Fruit fly (Drosophila melanogaster): Measurements from ENCODE around the gene CG15546.

Gene CG15546

DNA sequence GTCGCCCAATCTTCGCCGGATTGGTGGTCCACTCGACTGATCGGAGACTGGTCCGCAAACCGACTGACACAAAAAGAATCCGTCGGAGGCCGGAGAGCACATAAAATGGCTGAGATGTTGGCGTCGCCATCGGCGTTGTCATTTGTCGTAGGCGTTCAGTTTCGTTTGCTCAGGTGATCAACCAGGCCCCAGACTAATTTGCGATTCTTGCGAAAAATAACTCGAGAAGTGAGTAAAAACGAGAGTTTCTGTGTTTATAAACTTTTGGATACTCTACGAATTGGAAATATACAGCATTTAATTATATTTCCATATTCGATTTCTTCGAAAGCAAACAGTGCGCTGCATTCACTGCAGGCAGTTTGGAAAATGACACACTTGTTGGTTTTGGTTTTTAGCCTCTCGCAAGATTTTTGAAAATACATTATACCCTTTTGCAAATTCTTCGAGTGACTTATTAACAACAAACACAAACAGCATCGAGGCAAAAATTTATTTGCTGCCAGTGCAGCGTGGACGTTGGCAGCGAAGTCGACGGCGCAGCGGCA, at the start of gene CG15546:
CG15546 (minus strand) TSS at position 51 of the 548 bp plus-strand sequence.
- TF ChIP-seq CTCF (optimal IDR thresholded peaks at IDR 0.05): no peak

DNA sequence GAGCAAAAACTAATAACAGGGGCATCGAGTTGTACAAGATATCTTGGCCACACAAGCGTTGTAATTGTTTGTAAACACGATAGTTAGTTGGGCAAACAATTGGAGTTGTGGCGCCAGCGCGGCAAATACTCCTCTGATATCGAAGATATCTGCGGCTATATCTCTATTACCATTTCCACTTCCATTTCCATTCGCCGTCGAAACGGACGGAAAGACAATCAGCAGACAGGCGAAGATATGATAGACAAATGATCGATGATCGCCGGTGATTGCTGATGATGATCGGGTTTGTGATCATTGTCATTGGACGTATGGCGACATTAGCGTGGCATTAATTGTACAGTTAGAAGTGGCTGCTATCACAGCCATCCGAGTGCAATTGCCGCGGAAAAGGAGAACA, 49.5 kb upstream of the CG15546 start:
- no peak for TF ChIP-seq CG8478 (optimal IDR thresholded peaks at IDR 0.05)

DNA sequence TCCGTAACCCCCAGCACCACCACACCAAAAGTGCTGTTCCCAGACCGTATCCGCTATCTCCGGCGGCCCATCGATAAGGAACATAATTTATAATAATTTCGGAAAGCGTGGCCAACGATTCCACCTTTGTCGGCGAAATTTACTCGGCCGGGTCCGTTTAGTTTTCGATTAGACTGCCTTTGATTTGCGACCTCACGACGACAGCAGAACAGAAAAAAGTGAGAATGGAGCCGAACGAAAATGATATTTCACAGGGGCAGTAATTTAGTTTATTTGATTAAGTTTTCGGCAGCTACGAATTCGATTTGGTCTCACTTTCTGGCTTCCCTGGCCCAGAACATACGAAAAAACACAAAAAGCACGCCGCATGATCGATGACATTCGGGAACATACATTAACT, 47.6 kb upstream of the CG15546 start:
- no peak for TF ChIP-seq CTCF (optimal IDR thresholded peaks at IDR 0.05)
- no peak for TF ChIP-seq CG8478 (optimal IDR thresholded peaks at IDR 0.05)

DNA sequence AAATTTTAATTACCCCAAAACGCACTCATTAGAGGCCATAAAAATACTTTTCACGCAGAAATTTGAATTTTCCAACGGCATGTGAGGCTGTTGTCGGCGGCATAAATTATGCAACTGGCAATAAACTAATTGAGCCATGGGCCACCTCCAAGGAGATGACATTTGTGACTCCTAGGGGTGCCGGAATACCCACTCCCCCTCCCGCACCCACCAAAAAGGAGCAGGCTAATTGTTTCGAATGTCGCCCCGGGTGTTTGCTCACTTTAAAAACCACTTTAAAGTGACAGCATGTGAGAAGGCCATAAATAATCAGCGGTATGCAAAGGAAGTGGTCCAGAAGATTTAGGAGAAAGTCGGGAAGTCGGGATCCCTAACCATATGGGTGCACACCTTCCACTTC, 46.4 kb upstream of the CG15546 start:
- TF ChIP-seq CG8478 (optimal IDR thresholded peaks at IDR 0.05) (no peak), CTCF (optimal IDR thresholded peaks at IDR 0.05) (no peak)

DNA sequence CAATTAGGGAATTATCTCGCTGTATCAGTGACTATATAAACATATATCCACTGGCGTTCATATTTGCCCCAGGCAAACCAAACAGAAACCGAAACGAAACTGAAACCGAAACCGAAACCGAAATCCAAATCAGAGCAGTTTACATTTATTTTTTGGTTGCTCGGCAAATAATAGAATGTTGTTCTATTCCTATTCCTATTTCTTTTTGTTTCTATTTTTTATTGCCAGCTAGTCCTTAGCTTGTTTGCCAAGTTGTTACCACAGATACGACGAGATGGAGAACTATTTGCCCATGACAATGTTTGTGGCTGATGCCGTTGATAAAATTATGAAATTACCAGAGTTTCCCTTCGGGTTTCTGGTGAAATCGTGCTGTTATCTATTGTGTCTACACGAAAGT, 42.9 kb upstream of the CG15546 start:
- no peak for TF ChIP-seq CG8478 (optimal IDR thresholded peaks at IDR 0.05)
- no peak for TF ChIP-seq CTCF (optimal IDR thresholded peaks at IDR 0.05)

DNA sequence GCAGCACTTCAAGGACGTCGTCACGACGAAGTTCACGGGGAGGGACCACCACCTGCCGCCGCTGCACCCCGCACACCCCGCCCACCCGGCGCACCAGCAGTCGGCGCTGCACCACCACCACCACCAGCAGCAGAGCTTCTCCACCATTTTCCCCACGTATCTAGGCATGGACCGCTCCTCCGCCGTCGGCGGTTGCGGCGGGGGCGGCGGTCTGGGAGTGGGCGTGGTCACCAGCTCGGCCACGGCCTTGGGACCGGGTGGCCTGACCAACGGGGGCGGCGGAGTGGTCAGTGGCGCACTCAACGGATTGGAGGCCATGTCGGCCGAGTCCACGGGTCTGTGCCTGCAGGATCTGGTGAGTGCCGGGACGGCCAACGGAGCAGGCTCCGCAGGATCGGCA, 40.0 kb upstream of the CG15546 start:
- TF ChIP-seq CG8478 (optimal IDR thresholded peaks at IDR 0.05) (no peak), CTCF (optimal IDR thresholded peaks at IDR 0.05) (no peak)

DNA sequence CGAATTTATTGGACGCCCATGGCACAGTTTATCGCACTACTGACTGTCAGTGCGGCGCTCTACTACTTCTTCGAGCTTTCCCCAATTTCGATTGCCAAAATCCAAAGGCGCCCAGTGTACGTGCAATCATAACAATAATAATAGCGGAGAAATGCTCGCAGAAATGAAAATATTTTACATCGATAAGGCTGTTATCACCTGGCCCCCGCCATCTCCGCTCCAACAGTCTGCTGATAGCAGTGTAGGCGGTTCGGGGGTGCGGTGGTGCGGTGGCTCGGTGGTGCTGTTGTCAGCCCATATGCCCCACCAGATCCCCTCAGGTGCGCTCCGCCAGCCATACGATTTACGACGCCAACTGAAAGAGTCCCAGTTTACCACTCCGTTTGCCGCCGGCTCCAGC, 39.2 kb upstream of the CG15546 start:
- TF ChIP-seq CTCF (optimal IDR thresholded peaks at IDR 0.05) (no peak), CG8478 (optimal IDR thresholded peaks at IDR 0.05) (no peak)

DNA sequence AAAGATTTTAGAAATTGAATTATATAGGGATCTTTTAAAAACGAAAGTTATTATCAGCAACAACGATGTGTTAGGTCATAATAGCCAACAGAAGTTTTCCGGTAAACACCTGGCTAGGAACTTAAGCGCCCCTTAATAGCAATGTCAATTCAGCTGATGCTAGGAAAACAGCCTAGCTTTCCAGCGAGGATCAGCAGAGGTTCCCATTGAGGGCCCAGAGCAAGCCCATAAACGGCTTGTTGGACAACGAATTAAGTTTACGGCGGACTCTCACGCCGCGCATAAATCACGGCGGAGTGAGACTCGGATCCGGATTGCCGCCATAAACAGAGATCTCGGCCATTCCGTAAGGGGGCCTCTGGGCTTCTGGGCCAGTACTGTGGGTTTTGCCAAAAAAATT, 37.7 kb upstream of the CG15546 start:
- no peak for TF ChIP-seq CG8478 (optimal IDR thresholded peaks at IDR 0.05)
- TF ChIP-seq CTCF (optimal IDR thresholded peaks at IDR 0.05): no peak

DNA sequence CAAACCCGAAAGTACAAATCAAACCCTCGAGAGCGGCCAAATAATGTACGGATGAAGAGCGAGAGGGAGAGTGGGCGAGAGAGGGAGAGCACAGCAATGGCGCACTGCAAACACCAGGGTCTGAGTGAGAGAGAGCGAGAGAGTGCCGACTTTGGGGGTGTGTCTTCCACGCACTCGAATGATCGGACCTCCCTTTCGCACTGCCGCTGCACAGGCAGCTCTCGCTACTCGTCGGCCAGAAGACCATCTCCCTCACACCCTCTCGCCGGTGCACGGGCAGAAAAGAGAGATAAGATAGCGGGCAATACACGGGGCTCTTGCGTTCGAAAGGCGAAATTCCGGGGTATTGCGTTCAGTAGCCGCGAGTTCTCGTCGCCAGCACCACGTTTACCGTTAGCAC, 36.4 kb upstream of the CG15546 start, which contains the start of gene Ptx1:
Ptx1 (plus strand) TSS at position 353 of the 400 bp plus-strand sequence.
- peak; percentile 58 to 82 for TF ChIP-seq CTCF (optimal IDR thresholded peaks at IDR 0.05)
- peak; percentile 82 for TF ChIP-seq CG8478 (optimal IDR thresholded peaks at IDR 0.05)

DNA sequence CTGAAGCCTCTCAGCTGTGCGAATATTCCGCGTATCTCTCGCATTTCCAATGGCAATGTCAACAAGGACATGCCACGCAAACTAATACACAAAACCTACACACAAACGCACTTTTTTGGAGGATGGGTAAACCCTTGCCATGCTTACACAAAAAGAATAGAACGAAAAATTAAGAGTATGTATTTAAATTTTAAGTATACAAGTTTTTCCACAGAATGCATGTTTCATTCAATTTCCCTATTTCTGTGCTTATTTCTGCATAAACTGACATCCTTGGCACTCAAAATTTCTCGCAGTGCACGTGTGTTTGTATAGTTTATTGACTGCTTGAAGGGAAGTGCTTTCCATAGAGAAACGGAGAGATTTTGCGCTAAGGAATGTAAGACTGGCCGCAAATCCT, 33.9 kb upstream of the CG15546 start:
- TF ChIP-seq CTCF (optimal IDR thresholded peaks at IDR 0.05) (no peak), CG8478 (optimal IDR thresholded peaks at IDR 0.05) (no peak)

DNA sequence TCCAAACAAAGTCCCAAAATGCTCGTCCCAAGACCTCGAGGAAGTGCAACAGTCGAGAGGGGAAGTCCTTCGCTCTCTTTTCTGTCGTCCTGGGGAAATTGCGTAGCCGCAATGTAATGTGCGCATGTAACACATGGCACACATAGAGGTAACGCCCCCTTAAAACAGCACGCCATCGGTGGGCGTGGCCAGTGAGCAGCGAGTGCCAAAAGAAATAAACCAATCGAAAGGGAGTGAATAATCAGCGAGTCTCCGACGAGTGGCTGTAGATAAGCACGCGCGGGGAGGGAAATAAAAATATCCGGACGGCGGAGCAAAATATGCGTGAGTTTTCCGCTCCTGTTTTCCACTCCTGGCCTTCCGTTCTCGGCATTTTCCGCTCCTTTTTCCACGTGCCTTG, 33.0 kb upstream of the CG15546 start:
- TF ChIP-seq CG8478 (optimal IDR thresholded peaks at IDR 0.05) (no peak), CTCF (optimal IDR thresholded peaks at IDR 0.05) (no peak)

DNA sequence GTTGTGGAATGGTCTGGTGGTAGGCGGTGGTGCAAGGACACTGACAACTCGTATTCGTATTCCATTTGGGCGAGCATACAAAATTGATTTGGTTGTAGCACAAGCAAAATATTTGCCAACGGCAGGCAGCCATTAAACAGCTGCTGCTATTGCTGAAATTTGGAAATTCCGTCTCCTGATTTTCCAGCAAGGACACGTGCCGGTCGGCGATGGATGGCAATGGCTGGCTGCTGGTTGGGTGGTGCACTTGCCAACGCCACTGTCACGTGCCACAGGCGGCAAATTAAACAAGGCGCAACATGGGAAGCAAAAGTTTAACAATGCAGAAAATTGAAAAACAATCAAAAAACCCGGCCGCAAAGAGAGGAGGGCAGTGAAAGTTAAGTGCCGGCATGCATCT, 28.0 kb upstream of the CG15546 start:
- TF ChIP-seq CTCF (optimal IDR thresholded peaks at IDR 0.05) (no peak), CG8478 (optimal IDR thresholded peaks at IDR 0.05) (no peak)

DNA sequence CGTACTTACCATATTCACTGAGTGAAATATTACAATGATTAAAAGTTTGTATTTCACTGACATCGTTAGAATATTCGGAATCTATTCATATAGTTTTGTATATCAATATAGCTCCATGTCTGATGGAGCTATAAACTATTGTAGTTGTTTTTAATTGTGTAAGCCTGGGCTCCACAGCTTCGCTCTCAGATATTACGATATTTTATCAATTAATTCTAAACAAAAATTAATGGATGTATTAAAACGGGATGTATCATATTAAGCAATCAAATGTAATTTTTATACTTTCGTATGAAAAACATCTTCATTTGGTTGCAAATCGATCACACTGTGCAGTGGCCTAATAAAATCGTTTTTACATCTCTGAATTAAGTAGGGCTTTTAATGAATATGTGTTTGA, 26.1 kb upstream of the CG15546 start, which contains the start of gene CG33483:
CG33483 (minus strand) TSS at position 101 of the 400 bp plus-strand sequence.
- TF ChIP-seq CG8478 (optimal IDR thresholded peaks at IDR 0.05): no peak
- TF ChIP-seq CTCF (optimal IDR thresholded peaks at IDR 0.05): no peak

DNA sequence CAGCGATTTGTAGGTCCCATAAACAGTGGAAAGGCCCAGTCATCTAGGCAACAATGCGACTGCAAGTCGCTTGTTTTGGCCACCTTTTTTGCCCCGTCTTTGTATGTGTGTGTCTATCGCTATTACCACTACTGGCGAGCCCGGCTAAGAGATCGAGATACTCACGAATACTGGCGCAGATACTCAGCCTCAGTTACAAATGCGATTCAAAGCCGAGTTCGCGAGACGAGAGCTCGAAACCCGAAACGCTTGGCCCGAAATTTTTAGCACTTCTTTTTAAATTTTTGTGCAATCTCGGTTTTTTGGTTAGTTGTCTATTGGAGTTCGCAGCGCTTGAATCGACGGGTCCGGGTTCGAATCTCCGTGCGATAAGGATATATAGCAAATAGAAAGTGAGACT, 17.8 kb upstream of the CG15546 start, which contains the start of gene Cyp4c3:
Cyp4c3 (plus strand) TSS at position 301 of the 400 bp plus-strand sequence.
- no peak for TF ChIP-seq CTCF (optimal IDR thresholded peaks at IDR 0.05)
- TF ChIP-seq CG8478 (optimal IDR thresholded peaks at IDR 0.05): no peak

DNA sequence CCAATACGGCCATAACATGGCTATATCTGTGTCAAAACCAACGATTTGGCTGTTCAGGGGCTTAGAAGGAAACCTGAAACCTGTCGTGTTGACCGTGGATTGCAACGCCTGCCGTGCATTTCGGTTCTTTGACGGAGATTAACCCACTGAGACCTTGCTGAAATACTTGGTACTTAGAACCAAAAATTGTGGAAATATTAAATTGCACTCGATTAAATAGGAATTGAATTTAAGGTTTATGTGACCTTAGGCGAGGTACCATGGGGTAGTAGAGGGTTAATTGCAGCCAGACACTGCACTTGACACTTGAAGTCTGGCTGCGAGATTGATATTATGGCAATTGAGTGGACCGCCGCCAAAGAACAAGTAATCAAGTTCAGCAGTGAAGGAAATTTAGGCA, 14.1 kb upstream of the CG15546 start:
- TF ChIP-seq CTCF (optimal IDR thresholded peaks at IDR 0.05) (no peak), CG8478 (optimal IDR thresholded peaks at IDR 0.05) (no peak)

DNA sequence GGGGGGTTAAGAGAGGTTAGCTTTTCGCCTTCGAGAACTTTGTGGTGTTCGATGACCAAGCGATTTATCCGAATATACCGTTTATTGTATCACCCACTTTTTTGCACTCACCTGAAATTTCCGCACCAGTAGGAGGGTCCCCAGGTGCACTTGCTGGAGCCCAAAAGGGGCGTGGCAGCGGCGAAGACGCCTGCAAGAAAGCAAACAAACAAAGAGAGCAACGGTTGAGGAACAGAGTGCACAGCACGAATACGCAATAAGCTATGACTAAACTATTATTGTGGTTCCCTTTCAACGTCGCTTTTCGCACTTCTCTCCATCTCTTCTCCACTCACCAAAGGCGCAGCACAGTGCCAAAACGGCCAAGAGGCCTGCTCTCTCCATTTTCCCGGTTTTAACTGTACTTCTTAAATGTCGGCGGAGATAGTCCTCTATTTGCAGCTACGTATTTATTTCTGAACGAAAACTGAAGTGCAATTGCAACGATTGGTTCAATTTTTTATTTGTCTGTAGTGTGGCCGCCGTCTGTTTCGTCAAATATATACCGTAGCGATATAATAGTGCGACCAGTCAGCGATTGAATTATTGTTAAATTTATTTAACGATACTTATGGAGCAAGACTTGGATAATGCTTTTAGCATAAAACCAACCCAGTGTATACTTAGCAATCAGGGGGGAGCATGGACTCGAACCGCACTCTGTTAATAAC, 12.7 kb upstream of the CG15546 start, which contains the start of gene Sap-r:
Sap-r (minus strand) TSS at position 513 of the 710 bp plus-strand sequence.
- no peak for TF ChIP-seq CG8478 (optimal IDR thresholded peaks at IDR 0.05)
- TF ChIP-seq CTCF (optimal IDR thresholded peaks at IDR 0.05): peak; percentile 68 to 69

All from S2 (cell line).